Worm (Caenorhabditis elegans) whole organism, young adult: Measurements from ENCODE around the gene nhr-134.

Experiments
- ama-1 ChIP-seq, 3 experiments: fragments of 150-350 bp in 1 of 3; sonication (generic microtip) in 2 of 3; optimal IDR thresholded peaks; 2 replicates each; lab custom pipeline; 2014 to 2018; ENCODE audit warnings: missing biosample characterization in 2 of 3, missing genetic modification characterization in 2 of 3, missing genetic modification reagents in 2 of 3
- aptf-2 ChIP-seq: fragments of 200-800 bp; sonication (Bioruptor generic); conservative IDR thresholded peaks from 2 replicates; pipeline ENCODE4 v1.3.6; 2022; ENCODE audit warnings: missing genetic modification reagents, missing genetic modification characterization, missing compliant biosample characterization
- hlh-26 ChIP-seq: fragments of 200-800 bp; sonication (Bioruptor generic); conservative IDR thresholded peaks from 2 replicates; pipeline ENCODE4 v1.3.6; 2022; ENCODE audit warnings: missing genetic modification reagents, missing genetic modification characterization, missing compliant biosample characterization
- madf-6 ChIP-seq: fragments of 200-800 bp; sonication (Bioruptor generic); IDR thresholded peaks from 2 replicates; pipeline ENCODE4 v1.3.6; 2022; ENCODE audit warnings: missing genetic modification reagents, missing genetic modification characterization, missing compliant biosample characterization
- tbp1 ChIP-seq: fragments of 200-800 bp; sonication (Bioruptor generic); optimal IDR thresholded peaks from 2 replicates; lab custom pipeline; 2018; ENCODE audit warnings: mild to moderate bottlenecking, missing genetic modification characterization, missing compliant biosample characterization
- unc-62 ChIP-seq: fragments of 150-350 bp; optimal IDR thresholded peaks from 2 replicates; lab custom pipeline; 2014; ENCODE audit warnings: missing biosample characterization, missing genetic modification reagents, missing genetic modification characterization

DNA sequence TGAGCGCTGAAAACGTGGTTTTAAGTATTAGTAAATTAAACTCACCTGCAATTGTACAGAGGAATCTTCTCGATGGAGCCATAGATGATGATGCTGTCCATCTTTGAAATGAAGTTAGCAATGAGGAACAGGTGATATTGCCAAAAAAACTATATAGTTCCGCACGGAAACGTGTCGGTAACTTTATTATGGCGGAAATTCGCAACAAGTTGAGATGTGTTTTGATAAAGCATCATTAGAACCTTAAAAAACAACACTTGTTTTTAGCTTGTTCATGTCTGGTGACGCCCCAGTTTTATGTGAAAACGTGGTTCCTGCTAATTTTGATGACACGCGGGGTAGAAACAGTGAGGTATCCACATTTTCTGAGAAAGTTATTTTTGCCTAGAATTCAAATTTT, 24.8 kb upstream of the nhr-134 start, which contains the start of gene srt-40:
- no peak for TF ChIP-seq tbp1 (GFP tag; lab: Kevin White, UChicago)
- TF ChIP-seq hlh-26 (GFP tag; lab: Robert Waterston, UW), result no peak
- TF ChIP-seq madf-6 (GFP tag; lab: Robert Waterston, UW), result no peak
- no peak for TF ChIP-seq unc-62 (GFP tag; lab: Kevin White, UChicago)
- TF ChIP-seq ama-1 (optimal IDR thresholded peaks at IDR 0.05; lab: Kevin White, UChicago), result no peak
- TF ChIP-seq ama-1 (GFP tag; optimal IDR thresholded peaks at IDR 0.05; lab: Kevin White, UChicago), result no peak
- TF ChIP-seq aptf-2, result no peak
